Worm (Caenorhabditis elegans) whole organism, L1 larva: ENCODE results near the gene F58D12.1.

Experiments
- egl-27 ChIP-seq, 2 experiments: fragments of 150-350 bp in 1 of 2; sonication (generic microtip); optimal IDR thresholded peaks; 3 replicates each; lab custom pipeline; 2017 to 2018; ENCODE audit warnings: missing biosample characterization in 2 of 2, missing genetic modification characterization in 2 of 2, missing genetic modification reagents in 2 of 2
- fkh-10 ChIP-seq: sonication (generic microtip); optimal IDR thresholded peaks from 2 replicates; lab custom pipeline; 2017; ENCODE audit warnings: missing biosample characterization, missing genetic modification reagents, missing genetic modification characterization
- fos-1 ChIP-seq: fragments of 150-350 bp; optimal IDR thresholded peaks from 2 replicates; lab custom pipeline; 2014; ENCODE audit warnings: missing biosample characterization, missing genetic modification characterization
- lin-39 ChIP-seq: fragments of 150-350 bp; optimal IDR thresholded peaks from 2 replicates; lab custom pipeline; 2014; ENCODE audit warnings: missing biosample characterization, missing genetic modification reagents, missing genetic modification characterization
- mdl-1 ChIP-seq, 2 experiments: fragments of 150-350 bp; optimal IDR thresholded peaks; 2 replicates each; lab custom pipeline; 2014 to 2017; ENCODE audit warnings: missing biosample characterization in 2 of 2, missing genetic modification characterization in 2 of 2, inconsistent platforms in 1 of 2
- nhr-11 ChIP-seq: fragments of 150-350 bp; optimal IDR thresholded peaks from 2 replicates; lab custom pipeline; 2014; ENCODE audit warnings: missing biosample characterization, missing genetic modification characterization
- nhr-20 ChIP-seq: sonication (generic microtip); optimal IDR thresholded peaks from 2 replicates; lab custom pipeline; 2016; ENCODE audit warnings: mild to moderate bottlenecking, missing genetic modification characterization, missing compliant biosample characterization
- nhr-28 ChIP-seq: fragments of 150-350 bp; optimal IDR thresholded peaks from 2 replicates; lab custom pipeline; 2014; ENCODE audit warnings: missing biosample characterization, missing genetic modification characterization
- pag-3 ChIP-seq: sonication (generic microtip); optimal IDR thresholded peaks from 2 replicates; lab custom pipeline; 2017; ENCODE audit warnings: missing genetic modification characterization, mild to moderate bottlenecking, missing compliant biosample characterization, antibody characterized with exemption, borderline replicate concordance; ENCODE audit not compliant: insufficient read depth
- swsn-7 ChIP-seq: sonication (generic microtip); optimal IDR thresholded peaks from 2 replicates; lab custom pipeline; 2016; ENCODE audit warnings: missing genetic modification characterization, missing compliant biosample characterization

- TF ChIP-seq pag-3: no peak
- no peak for TF ChIP-seq egl-27 (tag; optimal IDR thresholded peaks at IDR 0.05; lab: Kevin White, UChicago)
- no peak for TF ChIP-seq fkh-10 (GFP tag; lab: Kevin White, UChicago)
- TF ChIP-seq lin-39 (tag; lab: Kevin White, UChicago): no peak
- TF ChIP-seq nhr-20: no peak
- TF ChIP-seq swsn-7 (tag; lab: Kevin White, UChicago): no peak
- no peak for TF ChIP-seq nhr-11
- no peak for TF ChIP-seq mdl-1 (tag; optimal IDR thresholded peaks at IDR 0.05; lab: Kevin White, UChicago)
- no peak for TF ChIP-seq fos-1 (tag; lab: Kevin White, UChicago)
- no peak for TF ChIP-seq nhr-28 (tag; lab: Kevin White, UChicago)
Observed at ce11 chrV:14069899-14070298, 20.5 kb downstream of the F58D12.1 start.
